Worm (Caenorhabditis elegans): ENCODE results near the gene T27E4.1.

T27E4.1 gene

ce11 chrV:9143896-9144295 lies 51.8 kb downstream of the T27E4.1 start:
- no peak for TF ChIP-seq ceh-13 (GFP tag; optimal IDR thresholded peaks at IDR 0.05)
- no peak for TF ChIP-seq ama-1 (optimal IDR thresholded peaks at IDR 0.05)
- no peak for TF ChIP-seq tbx-37 (GFP tag; conservative IDR thresholded peaks at IDR 0.05)
- TF ChIP-seq tra-4 (tag; optimal IDR thresholded peaks at IDR 0.05), result no peak
- TF ChIP-seq sea-1 (GFP tag; conservative IDR thresholded peaks at IDR 0.05), result no peak
- no peak for TF ChIP-seq tbx-11 (GFP tag; IDR thresholded peaks at IDR 0.05)
- no peak for TF ChIP-seq hmbx-1 (tag; optimal IDR thresholded peaks at IDR 0.05)
- TF ChIP-seq ceh-36 (tag; optimal IDR thresholded peaks at IDR 0.05), result no peak

All from whole organism, early embryonic.